Fruit fly (Drosophila melanogaster) whole organism, embryonic: Measurements from ENCODE around the gene RabX6.

Experiments
- Awh ChIP-seq: fragments of 200-800 bp; sonication (Bioruptor generic); IDR thresholded peaks from 2 replicates; pipeline ENCODE4, ENCODE4 v1.3.6; 2022; ENCODE audit warnings: missing biosample characterization, missing genetic modification characterization
- CG10959 ChIP-seq: fragments of 200-800 bp; sonication (Bioruptor generic); IDR thresholded peaks from 2 replicates; pipeline ENCODE4 v1.3.6; 2022; ENCODE audit warnings: missing biosample characterization, missing genetic modification characterization
- CG1233 ChIP-seq: fragments of 200-800 bp; sonication (Bioruptor generic); optimal IDR thresholded peaks from 4 replicates; lab custom pipeline; 2018; ENCODE audit warnings: missing biosample characterization, mild to moderate bottlenecking, missing genetic modification characterization
- CG13894 ChIP-seq: fragments of 200-800 bp; sonication (Bioruptor generic); optimal IDR thresholded peaks from 3 replicates; lab custom pipeline; 2018; ENCODE audit warnings: missing biosample characterization, mild to moderate bottlenecking, missing genetic modification characterization, moderate library complexity
- CG14014 ChIP-seq: fragments of 200-800 bp; sonication (Bioruptor generic); IDR thresholded peaks from 2 replicates; pipeline ENCODE4 v1.3.6; 2022; ENCODE audit warnings: missing biosample characterization, missing genetic modification characterization
- CG14860 ChIP-seq: fragments of 200-800 bp; sonication (Bioruptor generic); IDR thresholded peaks from 3 replicates; pipeline ENCODE4 v1.3.6; 2022; ENCODE audit warnings: missing biosample characterization, missing genetic modification characterization; ENCODE audit not compliant: partially characterized antibody
- CG17385 ChIP-seq: fragments of 200-800 bp; sonication (Bioruptor generic); optimal IDR thresholded peaks from 3 replicates; lab custom pipeline; 2018; ENCODE audit warnings: missing biosample characterization, mild to moderate bottlenecking, missing genetic modification characterization
- CG18619 ChIP-seq: fragments of 200-800 bp; sonication (Bioruptor generic); optimal IDR thresholded peaks from 3 replicates; lab custom pipeline; 2017; ENCODE audit warnings: missing biosample characterization, mild to moderate bottlenecking, missing genetic modification characterization
- CG2129 ChIP-seq: fragments of 200-800 bp; sonication (Bioruptor generic); IDR thresholded peaks from 2 replicates; pipeline ENCODE4 v1.3.6; 2022; ENCODE audit warnings: missing biosample characterization, missing genetic modification characterization; ENCODE audit not compliant: partially characterized antibody
- CG2678 ChIP-seq: fragments of 200-800 bp; sonication (Bioruptor generic); optimal IDR thresholded peaks from 3 replicates; lab custom pipeline; 2019; ENCODE audit warnings: missing biosample characterization, mild to moderate bottlenecking, missing genetic modification characterization, moderate library complexity
- CG30431 ChIP-seq: fragments of 200-800 bp; sonication (Bioruptor generic); optimal IDR thresholded peaks from 2 replicates; lab custom pipeline; 2017; ENCODE audit warnings: missing biosample characterization, missing genetic modification characterization
- CG4282 ChIP-seq: fragments of 200-800 bp; sonication (Bioruptor generic); optimal IDR thresholded peaks from 2 replicates; lab custom pipeline; 2016; ENCODE audit warnings: missing biosample characterization, missing genetic modification characterization
- CG6683 ChIP-seq: fragments of 200-800 bp; sonication (Bioruptor generic); optimal IDR thresholded peaks from 2 replicates; lab custom pipeline; 2017; ENCODE audit warnings: missing biosample characterization, mild to moderate bottlenecking, missing genetic modification characterization, missing genetic modification reagents
- CG7357 ChIP-seq: fragments of 200-800 bp; sonication (Bioruptor generic); IDR thresholded peaks from 3 replicates; pipeline ENCODE4 v1.3.6; 2022; ENCODE audit warnings: missing biosample characterization, missing genetic modification characterization
- Deaf1 ChIP-seq: fragments of 200-800 bp; optimal IDR thresholded peaks from 3 replicates; lab custom pipeline; 2019; ENCODE audit warnings: missing biosample characterization, mild to moderate bottlenecking, missing genetic modification characterization, moderate library complexity
- Elba2 ChIP-seq: fragments of 200-800 bp; sonication (Bioruptor generic); optimal IDR thresholded peaks from 3 replicates; lab custom pipeline; 2016; ENCODE audit warnings: missing biosample characterization, missing genetic modification characterization
- HHEX ChIP-seq: fragments of 200-800 bp; sonication (Bioruptor generic); optimal IDR thresholded peaks from 3 replicates; lab custom pipeline; 2017; ENCODE audit warnings: missing biosample characterization, mild to moderate bottlenecking, missing genetic modification characterization, missing genetic modification reagents
- Hmr ChIP-seq: fragments of 200-800 bp; sonication (Bioruptor generic); optimal IDR thresholded peaks from 3 replicates; lab custom pipeline; 2017; ENCODE audit warnings: mild to moderate bottlenecking, missing biosample characterization, missing genetic modification reagents, missing genetic modification characterization
- MBD-R2 ChIP-seq: fragments of 200-800 bp; sonication (Bioruptor generic); IDR thresholded peaks from 2 replicates; pipeline ENCODE4 v1.3.6; 2022; ENCODE audit warnings: missing biosample characterization, missing genetic modification characterization
- Max ChIP-seq: fragments of 200-800 bp; sonication (Bioruptor generic); optimal IDR thresholded peaks from 2 replicates; lab custom pipeline; 2016; ENCODE audit warnings: missing biosample characterization, mild to moderate bottlenecking, missing genetic modification characterization
- Nf-YA ChIP-seq: fragments of 200-800 bp; sonication (Bioruptor generic); IDR thresholded peaks from 2 replicates; pipeline ENCODE4 v1.3.6; 2022; ENCODE audit warnings: missing biosample characterization, missing genetic modification characterization
- PHDP ChIP-seq: fragments of 200-800 bp; sonication (Bioruptor generic); optimal IDR thresholded peaks from 3 replicates; lab custom pipeline; 2018; ENCODE audit warnings: missing biosample characterization, mild to moderate bottlenecking, missing genetic modification characterization, moderate library complexity
- Pdp1 ChIP-seq, 2 experiments: fragments of 200-800 bp; sonication (Bioruptor generic); optimal IDR thresholded peaks; 3 replicates each; lab custom pipeline; 2016; ENCODE audit warnings: missing biosample characterization in 2 of 2, missing genetic modification characterization in 2 of 2, mild to moderate bottlenecking in 1 of 2, moderate library complexity in 1 of 2
- Trl ChIP-seq, 3 experiments: fragments of >200 bp in 2 of 3; fragments of 200-800 bp in 1 of 3; sonication (Bioruptor generic) in 1 of 3; optimal IDR thresholded peaks; 2 replicates in 1 of 3; 3 replicates in 2 of 3; lab custom pipeline; 2016 to 2017; ENCODE audit warnings: missing biosample characterization in 1 of 3, missing genetic modification characterization in 1 of 3
- Usf ChIP-seq: fragments of 200-800 bp; sonication (Bioruptor generic); optimal IDR thresholded peaks from 2 replicates; lab custom pipeline; 2017; ENCODE audit warnings: missing genotype, missing biosample characterization, missing genetic modification characterization
- YL-1 ChIP-seq: fragments of 200-800 bp; sonication (Bioruptor generic); optimal IDR thresholded peaks from 3 replicates; lab custom pipeline; 2017; ENCODE audit warnings: missing biosample characterization, mild to moderate bottlenecking, missing genetic modification characterization
- abd-A ChIP-seq: fragments of 200-800 bp; sonication (Bioruptor generic); optimal IDR thresholded peaks from 3 replicates; lab custom pipeline; 2019; ENCODE audit warnings: missing biosample characterization, mild to moderate bottlenecking, missing genetic modification characterization, moderate library complexity
- chinmo ChIP-seq: fragments of 200-800 bp; sonication (Bioruptor generic); IDR thresholded peaks from 4 replicates; pipeline ENCODE4 v1.3.6; 2022; ENCODE audit warnings: missing biosample characterization, missing genetic modification characterization; ENCODE audit not compliant: partially characterized antibody
- chm ChIP-seq: fragments of 200-800 bp; sonication (Bioruptor generic); IDR thresholded peaks from 2 replicates; pipeline ENCODE4 v1.3.6; 2022; ENCODE audit warnings: missing biosample characterization, missing genetic modification characterization
- crp ChIP-seq, 2 experiments: fragments of 200-800 bp; sonication (Bioruptor generic); optimal IDR thresholded peaks; 2 replicates in 1 of 2; 3 replicates in 1 of 2; lab custom pipeline; 2017; ENCODE audit warnings: missing biosample characterization in 2 of 2, missing genetic modification characterization in 2 of 2, mild to moderate bottlenecking in 1 of 2, moderate library complexity in 1 of 2
- cwo ChIP-seq: fragments of 200-800 bp; sonication (Bioruptor generic); optimal IDR thresholded peaks from 3 replicates; lab custom pipeline; 2017; ENCODE audit warnings: missing biosample characterization, missing genetic modification characterization, mild to moderate bottlenecking, moderate library complexity, missing genetic modification reagents
- dati ChIP-seq: fragments of 200-800 bp; sonication (Bioruptor generic); IDR thresholded peaks from 2 replicates; pipeline ENCODE4 v1.3.6; 2022; ENCODE audit warnings: missing biosample characterization, missing genetic modification characterization
- dm ChIP-seq: fragments of 200-800 bp; sonication (Bioruptor generic); optimal IDR thresholded peaks from 3 replicates; lab custom pipeline; 2016; ENCODE audit warnings: missing biosample characterization, missing genetic modification characterization
- fd64A ChIP-seq: fragments of 200-800 bp; sonication (Bioruptor generic); optimal IDR thresholded peaks from 3 replicates; lab custom pipeline; 2018; ENCODE audit warnings: missing biosample characterization, mild to moderate bottlenecking, missing genetic modification characterization
- fd96Cb ChIP-seq: fragments of 200-800 bp; sonication (Bioruptor generic); optimal IDR thresholded peaks from 2 replicates; lab custom pipeline; 2018; ENCODE audit warnings: missing biosample characterization, mild to moderate bottlenecking, missing genetic modification characterization, moderate library complexity
- gcm ChIP-seq: fragments of 200-800 bp; sonication (Bioruptor generic); optimal IDR thresholded peaks from 2 replicates; lab custom pipeline; 2019; ENCODE audit warnings: missing biosample characterization, mild to moderate bottlenecking, missing genetic modification characterization, moderate library complexity
- lab ChIP-seq: fragments of 200-800 bp; sonication (Bioruptor generic); optimal IDR thresholded peaks from 3 replicates; lab custom pipeline; 2017; ENCODE audit warnings: missing biosample characterization, missing genetic modification characterization, mild to moderate bottlenecking, moderate library complexity, missing genetic modification reagents
- lilli ChIP-seq: fragments of 200-800 bp; sonication (Bioruptor generic); optimal IDR thresholded peaks from 3 replicates; lab custom pipeline; 2016; ENCODE audit warnings: missing biosample characterization, missing genetic modification characterization
- lmd ChIP-seq: fragments of 200-800 bp; sonication (Bioruptor generic); IDR thresholded peaks from 2 replicates; pipeline ENCODE4 v1.3.6; 2022; ENCODE audit warnings: missing biosample characterization, missing genetic modification characterization
- nom ChIP-seq: fragments of 200-800 bp; sonication (Bioruptor generic); optimal IDR thresholded peaks from 2 replicates; lab custom pipeline; 2017; ENCODE audit warnings: missing biosample characterization, missing genetic modification characterization, mild to moderate bottlenecking, moderate library complexity, missing genetic modification reagents
- phol ChIP-seq: fragments of 200-800 bp; sonication (Bioruptor generic); optimal IDR thresholded peaks from 3 replicates; lab custom pipeline; 2018; ENCODE audit warnings: missing biosample characterization, mild to moderate bottlenecking, missing genetic modification characterization, moderate library complexity
- scrt ChIP-seq: fragments of 200-800 bp; sonication (Bioruptor generic); optimal IDR thresholded peaks from 2 replicates; lab custom pipeline; 2018; ENCODE audit warnings: missing biosample characterization, mild to moderate bottlenecking, missing genetic modification characterization, moderate library complexity
- sd ChIP-seq: fragments of 200-800 bp; sonication (Bioruptor generic); optimal IDR thresholded peaks from 3 replicates; lab custom pipeline; 2018; ENCODE audit warnings: missing biosample characterization, mild to moderate bottlenecking, missing genetic modification characterization, moderate library complexity
- sob ChIP-seq: fragments of 200-800 bp; sonication (Bioruptor generic); IDR thresholded peaks from 2 replicates; pipeline ENCODE4 v1.3.6; 2022; ENCODE audit warnings: missing biosample characterization, missing genetic modification characterization
- trem ChIP-seq: fragments of 200-800 bp; optimal IDR thresholded peaks from 3 replicates; lab custom pipeline; 2019; ENCODE audit warnings: missing biosample characterization, mild to moderate bottlenecking, missing genetic modification characterization, moderate library complexity
- twi ChIP-seq: fragments of 200-800 bp; optimal IDR thresholded peaks from 2 replicates; lab custom pipeline; 2019; ENCODE audit warnings: missing biosample characterization, mild to moderate bottlenecking, missing genetic modification characterization, moderate library complexity
- unc-4 ChIP-seq: fragments of 200-800 bp; sonication (Bioruptor generic); IDR thresholded peaks from 2 replicates; pipeline ENCODE4 v1.3.6; 2022; ENCODE audit warnings: missing biosample characterization, missing genetic modification characterization; ENCODE audit not compliant: partially characterized antibody
- vvl ChIP-seq: fragments of 200-800 bp; sonication (Bioruptor generic); IDR thresholded peaks from 2 replicates; pipeline ENCODE4 v1.3.6; 2022; ENCODE audit warnings: missing biosample characterization, missing genetic modification characterization

RabX6 gene

DNA sequence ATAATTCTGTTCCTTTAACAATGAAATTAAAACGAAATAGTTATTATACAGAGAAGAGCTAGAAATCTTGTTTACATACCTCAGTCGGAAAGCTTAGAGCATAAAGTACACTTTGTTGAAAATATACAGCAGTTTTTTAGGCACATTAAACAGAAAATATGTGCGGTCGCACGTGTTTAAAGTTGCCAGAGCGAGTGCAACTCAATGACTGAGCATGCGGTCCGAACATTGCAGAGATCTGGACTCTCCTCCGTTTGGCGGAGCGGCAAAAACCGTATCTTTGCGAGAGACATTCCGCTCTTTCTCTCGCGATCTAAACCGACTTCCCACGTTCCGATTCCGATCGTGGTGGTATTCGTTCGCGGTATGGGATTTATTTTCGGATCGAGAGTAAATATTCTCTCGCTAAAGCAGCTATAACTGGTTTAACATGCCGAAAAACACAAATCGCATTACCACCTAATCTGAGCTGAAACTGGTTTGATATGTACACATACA is 17.7 kb downstream of the RabX6 start, which contains the start of gene CG13895 (continued):
- peak; percentile 40; the same call in 1 of the 2 replicates for TF ChIP-seq unc-4
- TF ChIP-seq trem (tag; lab: Kevin White, UChicago) = no peak
- no peak for TF ChIP-seq CG18619
- TF ChIP-seq dm (GFP tag; lab: Kevin White, UChicago) = peak; percentile 68
- TF ChIP-seq fd96Cb = no peak
- no peak for TF ChIP-seq phol (tag; lab: Kevin White, UChicago)
- peak; percentile 18 for TF ChIP-seq nom
- peak; percentile 24 for TF ChIP-seq YL-1 (GFP tag; lab: Kevin White, UChicago)
- TF ChIP-seq CG17385 (GFP tag; lab: Kevin White, UChicago) = peak; percentile 33
- no peak for TF ChIP-seq fd64A
- peak; percentile 33 for TF ChIP-seq Hmr (GFP tag; lab: Kevin White, UChicago)
- no peak for TF ChIP-seq PHDP (tag; lab: Kevin White, UChicago)
- TF ChIP-seq Awh (GFP tag; lab: Robert Waterston, UW) = no peak
- TF ChIP-seq Pdp1 (GFP tag; optimal IDR thresholded peaks at IDR 0.05; lab: Kevin White, UChicago) = peak in 1 of 2 experiments; percentile 17
- peak; percentile 39 for TF ChIP-seq CG1233 (GFP tag; lab: Kevin White, UChicago)
- peak; percentile 95; the same call in 3 of the 4 replicates for TF ChIP-seq chinmo
- TF ChIP-seq sd (tag; lab: Kevin White, UChicago) = peak; percentile 75
- no peak for TF ChIP-seq dati (GFP tag; lab: Robert Waterston, UW)
- peak; percentile 10 for TF ChIP-seq twi
- peak; percentile 99 for TF ChIP-seq CG13894 (tag; lab: Kevin White, UChicago)
- no peak for TF ChIP-seq lilli (GFP tag; lab: Kevin White, UChicago)
- TF ChIP-seq MBD-R2 (GFP tag; lab: Robert Waterston, UW) = no peak
- TF ChIP-seq HHEX = no peak
- peak; percentile 71 for TF ChIP-seq Deaf1 (tag; lab: Kevin White, UChicago)
- no peak for TF ChIP-seq Nf-YA
- peak; percentile 0 for TF ChIP-seq gcm (GFP tag; lab: Kevin White, UChicago)
- peak; percentile 27 for TF ChIP-seq Max (GFP tag; lab: Kevin White, UChicago)
- TF ChIP-seq cwo (GFP tag; lab: Kevin White, UChicago) = peak; percentile 95
- TF ChIP-seq Usf (GFP tag; lab: Kevin White, UChicago) = no peak
- peak; percentile 26 for TF ChIP-seq CG2678 (tag; lab: Kevin White, UChicago)
- no peak for TF ChIP-seq scrt (GFP tag; lab: Kevin White, UChicago)
- no peak for TF ChIP-seq Elba2 (GFP tag; lab: Kevin White, UChicago)
- no peak for TF ChIP-seq CG10959
- no peak for TF ChIP-seq CG4282
- peak; percentile 21 for TF ChIP-seq lab
- TF ChIP-seq CG6683 (GFP tag; lab: Kevin White, UChicago) = peak; percentile 7
- no peak for TF ChIP-seq lmd (GFP tag; lab: Robert Waterston, UW)
- TF ChIP-seq sob (GFP tag; lab: Robert Waterston, UW) = peak; percentile 31; the same call in 1 of the 2 replicates
- peak; percentile 85 to 87 for TF ChIP-seq Trl (optimal IDR thresholded peaks at IDR 0.05; lab: Kevin White, UChicago)
- TF ChIP-seq Trl (GFP tag; optimal IDR thresholded peaks at IDR 0.05; lab: Kevin White, UChicago) = peak; percentile 18
- peak; percentile 39 for TF ChIP-seq abd-A (tag; lab: Kevin White, UChicago)
- TF ChIP-seq CG2129 = no peak
- 0 out of 2 replicates have a peak, but pooled peaks have one; percentile 6 for TF ChIP-seq chm (GFP tag; lab: Robert Waterston, UW)
- no peak for TF ChIP-seq vvl
- TF ChIP-seq CG14014 (GFP tag; lab: Robert Waterston, UW) = no peak; the same call in 1 of the 2 replicates
- TF ChIP-seq CG30431 (GFP tag; lab: Kevin White, UChicago) = no peak
- TF ChIP-seq crp (GFP tag; optimal IDR thresholded peaks at IDR 0.05; lab: Kevin White, UChicago) = no peak
- no peak for TF ChIP-seq CG7357 (GFP tag; lab: Robert Waterston, UW)
- TF ChIP-seq CG14860 (GFP tag; lab: Robert Waterston, UW) = no peak
